Fruit fly (Drosophila melanogaster) whole organism, embryonic: ENCODE results near the gene Mpcp2.
A peak's percentile ranks its signal among the peaks of the same experiment; 100 is the strongest.

ENCODE experiments used
- C15 ChIP-seq: fragments of 200-800 bp; sonication (Bioruptor generic); IDR thresholded peaks from 3 replicates; pipeline ENCODE4 v1.3.6; 2022; ENCODE audit warnings: missing biosample characterization, missing genetic modification characterization
- CG10274 ChIP-seq: fragments of 200-800 bp; sonication (Bioruptor generic); optimal IDR thresholded peaks from 3 replicates; lab custom pipeline; 2017; ENCODE audit warnings: missing biosample characterization, mild to moderate bottlenecking, missing genetic modification characterization
- CG10321 ChIP-seq: fragments of 200-800 bp; sonication (Bioruptor generic); IDR thresholded peaks from 2 replicates; pipeline ENCODE4 v1.3.6; 2022; ENCODE audit warnings: missing biosample characterization, missing genetic modification characterization
- CG10654 ChIP-seq: fragments of 200-800 bp; sonication (Bioruptor generic); optimal IDR thresholded peaks from 2 replicates; lab custom pipeline; 2016; ENCODE audit warnings: missing biosample characterization, missing genetic modification characterization
- CG11560 ChIP-seq: fragments of 200-800 bp; sonication (Bioruptor generic); IDR thresholded peaks from 3 replicates; pipeline ENCODE4 v1.3.6; 2022; ENCODE audit warnings: missing biosample characterization, missing genetic modification characterization
- CG12155 ChIP-seq: fragments of 200-800 bp; sonication (Bioruptor generic); optimal IDR thresholded peaks from 3 replicates; lab custom pipeline; 2016; ENCODE audit warnings: missing biosample characterization, missing genetic modification characterization
- CG14050 ChIP-seq: fragments of 200-800 bp; sonication (Bioruptor generic); IDR thresholded peaks from 3 replicates; pipeline ENCODE4 v1.3.6; 2022; ENCODE audit warnings: missing biosample characterization, missing genetic modification characterization
- CG16813 ChIP-seq: fragments of 200-800 bp; sonication (Bioruptor generic); IDR thresholded peaks from 3 replicates; pipeline ENCODE4 v1.3.6; 2022; ENCODE audit warnings: missing biosample characterization, missing genetic modification characterization; ENCODE audit not compliant: partially characterized antibody
- CG17612 ChIP-seq: fragments of 200-800 bp; sonication (Bioruptor generic); IDR thresholded peaks from 2 replicates; pipeline ENCODE4 v1.3.6; 2022; ENCODE audit warnings: missing biosample characterization, missing genetic modification characterization
- CG17829 ChIP-seq: fragments of 200-800 bp; optimal IDR thresholded peaks from 2 replicates; lab custom pipeline; 2019; ENCODE audit warnings: missing biosample characterization, mild to moderate bottlenecking, missing genetic modification characterization, moderate library complexity
- CG18619 ChIP-seq: fragments of 200-800 bp; sonication (Bioruptor generic); optimal IDR thresholded peaks from 3 replicates; lab custom pipeline; 2017; ENCODE audit warnings: missing biosample characterization, mild to moderate bottlenecking, missing genetic modification characterization
- CG2678 ChIP-seq: fragments of 200-800 bp; sonication (Bioruptor generic); optimal IDR thresholded peaks from 3 replicates; lab custom pipeline; 2019; ENCODE audit warnings: missing biosample characterization, mild to moderate bottlenecking, missing genetic modification characterization, moderate library complexity
- CG30403 ChIP-seq: fragments of 200-800 bp; sonication (Bioruptor generic); optimal IDR thresholded peaks from 3 replicates; lab custom pipeline; 2016; ENCODE audit warnings: missing biosample characterization, missing genetic modification characterization
- CG4282 ChIP-seq: fragments of 200-800 bp; sonication (Bioruptor generic); optimal IDR thresholded peaks from 2 replicates; lab custom pipeline; 2016; ENCODE audit warnings: missing biosample characterization, missing genetic modification characterization
- CG4617 ChIP-seq: fragments of 200-800 bp; sonication (Bioruptor generic); optimal IDR thresholded peaks from 3 replicates; lab custom pipeline; 2016; ENCODE audit warnings: missing biosample characterization, missing genetic modification characterization, borderline replicate concordance
- CG8281 ChIP-seq: fragments of 200-800 bp; sonication (Bioruptor generic); optimal IDR thresholded peaks from 2 replicates; lab custom pipeline; 2018; ENCODE audit warnings: missing biosample characterization, mild to moderate bottlenecking, missing genetic modification characterization, moderate library complexity
- CG9609 ChIP-seq: fragments of 200-800 bp; sonication (Bioruptor generic); optimal IDR thresholded peaks from 3 replicates; lab custom pipeline; 2016; ENCODE audit warnings: missing biosample characterization, missing genetic modification characterization
- CrebB ChIP-seq: fragments of 200-800 bp; sonication (Bioruptor generic); optimal IDR thresholded peaks from 3 replicates; lab custom pipeline; 2018; ENCODE audit warnings: missing biosample characterization, mild to moderate bottlenecking, missing genetic modification characterization
- Dip2 ChIP-seq: fragments of 200-800 bp; sonication (Bioruptor generic); IDR thresholded peaks from 2 replicates; pipeline ENCODE4 v1.3.6; 2022; ENCODE audit warnings: missing biosample characterization, missing genetic modification characterization
- Dip3 ChIP-seq: fragments of 200-800 bp; sonication (Bioruptor generic); optimal IDR thresholded peaks from 3 replicates; lab custom pipeline; 2016; ENCODE audit warnings: missing biosample characterization, missing genetic modification characterization
- ERR ChIP-seq: fragments of 200-800 bp; sonication (Bioruptor generic); optimal IDR thresholded peaks from 2 replicates; lab custom pipeline; 2016; ENCODE audit warnings: missing biosample characterization, missing genetic modification characterization
- H15 ChIP-seq: fragments of 200-800 bp; sonication (Bioruptor generic); IDR thresholded peaks from 3 replicates; pipeline ENCODE4 v1.3.6; 2022; ENCODE audit warnings: missing biosample characterization, missing genetic modification characterization
- H2.0 ChIP-seq: fragments of 200-800 bp; sonication (Bioruptor generic); IDR thresholded peaks from 2 replicates; pipeline ENCODE4 v1.3.6; 2022; ENCODE audit warnings: missing biosample characterization, missing genetic modification characterization
- HLHmδ ChIP-seq: fragments of 200-800 bp; sonication (Bioruptor generic); optimal IDR thresholded peaks from 2 replicates; lab custom pipeline; 2018; ENCODE audit warnings: missing biosample characterization, mild to moderate bottlenecking, missing genetic modification characterization, moderate library complexity
- Hsf ChIP-seq: fragments of 200-800 bp; sonication (Bioruptor generic); optimal IDR thresholded peaks from 3 replicates; lab custom pipeline; 2016; ENCODE audit warnings: missing biosample characterization, missing genetic modification characterization
- MTF-1 ChIP-seq: fragments of 200-800 bp; sonication (Bioruptor generic); optimal IDR thresholded peaks from 2 replicates; lab custom pipeline; 2018; ENCODE audit warnings: missing biosample characterization, mild to moderate bottlenecking, missing genetic modification characterization, borderline replicate concordance
- NC2α ChIP-seq: fragments of 200-800 bp; sonication (Bioruptor generic); optimal IDR thresholded peaks from 2 replicates; lab custom pipeline; 2016; ENCODE audit warnings: missing biosample characterization, missing genetic modification characterization
- NK7.1 ChIP-seq: fragments of 200-800 bp; sonication (Bioruptor generic); optimal IDR thresholded peaks from 3 replicates; lab custom pipeline; 2016; ENCODE audit warnings: missing biosample characterization, missing genetic modification characterization
- Sox100B ChIP-seq: fragments of 200-800 bp; sonication (Bioruptor generic); optimal IDR thresholded peaks from 3 replicates; lab custom pipeline; 2018; ENCODE audit warnings: missing biosample characterization, mild to moderate bottlenecking, missing genetic modification characterization
- Sry-β ChIP-seq: fragments of 200-800 bp; sonication (Bioruptor generic); optimal IDR thresholded peaks from 2 replicates; lab custom pipeline; 2018; ENCODE audit warnings: missing biosample characterization, mild to moderate bottlenecking, missing genetic modification characterization, moderate library complexity
- bab2 ChIP-seq: fragments of 200-800 bp; sonication (Bioruptor generic); optimal IDR thresholded peaks from 2 replicates; lab custom pipeline; 2016; ENCODE audit warnings: missing biosample characterization, missing genetic modification characterization
- bowl ChIP-seq: fragments of 200-800 bp; sonication (Bioruptor generic); IDR thresholded peaks from 2 replicates; pipeline ENCODE4 v1.3.6; 2022; ENCODE audit warnings: missing biosample characterization, missing genetic modification characterization
- cg ChIP-seq: fragments of 200-800 bp; sonication (Bioruptor generic); optimal IDR thresholded peaks from 3 replicates; lab custom pipeline; 2019; ENCODE audit warnings: missing biosample characterization, mild to moderate bottlenecking, missing genetic modification characterization, moderate library complexity
- ci ChIP-seq: fragments of 200-800 bp; sonication (Bioruptor generic); IDR thresholded peaks from 3 replicates; pipeline ENCODE4 v1.3.6; 2022; ENCODE audit warnings: missing biosample characterization, missing genetic modification characterization
- dmrt11E ChIP-seq: fragments of 200-800 bp; sonication (Bioruptor generic); optimal IDR thresholded peaks from 3 replicates; lab custom pipeline; 2018; ENCODE audit warnings: missing biosample characterization, mild to moderate bottlenecking, missing genetic modification characterization, moderate library complexity
- gem ChIP-seq: fragments of 200-800 bp; sonication (Bioruptor generic); optimal IDR thresholded peaks from 2 replicates; lab custom pipeline; 2019; ENCODE audit warnings: missing biosample characterization, mild to moderate bottlenecking, missing genetic modification characterization, moderate library complexity
- hb ChIP-seq: fragments of 200-800 bp; sonication (Bioruptor generic); IDR thresholded peaks from 3 replicates; pipeline ENCODE4 v1.3.6; 2022; ENCODE audit warnings: missing biosample characterization, missing genetic modification characterization; ENCODE audit not compliant: partially characterized antibody
- jigr1 ChIP-seq: fragments of 200-800 bp; sonication (Bioruptor generic); IDR thresholded peaks from 3 replicates; pipeline ENCODE4 v1.3.6; 2022; ENCODE audit warnings: missing biosample characterization, missing genetic modification characterization
- jing ChIP-seq: fragments of 200-800 bp; sonication (Bioruptor generic); optimal IDR thresholded peaks from 2 replicates; lab custom pipeline; 2018; ENCODE audit warnings: missing biosample characterization, mild to moderate bottlenecking, missing genetic modification characterization
- peb ChIP-seq: fragments of 200-800 bp; sonication (Bioruptor generic); IDR thresholded peaks from 2 replicates; pipeline ENCODE4 v1.3.6; 2022; ENCODE audit warnings: missing biosample characterization, missing genetic modification characterization
- pfk ChIP-seq: fragments of 200-800 bp; sonication (Bioruptor generic); optimal IDR thresholded peaks from 2 replicates; lab custom pipeline; 2018; ENCODE audit warnings: missing biosample characterization, mild to moderate bottlenecking, missing genetic modification characterization, moderate library complexity
- prd ChIP-seq, 3 experiments: fragments of >200 bp in 2 of 3; fragments of 200-800 bp in 1 of 3; sonication (Bioruptor generic) in 1 of 3; optimal IDR thresholded peaks in 2 of 3; IDR thresholded peaks in 1 of 3; 2 replicates in 2 of 3; 3 replicates in 1 of 3; pipeline versions ENCODE4 v1.3.6 to Lab custom; 2017 to 2022; ENCODE audit warnings: missing biosample characterization in 1 of 3, missing genetic modification characterization in 1 of 3
- run ChIP-seq: fragments of 200-800 bp; sonication (Bioruptor generic); optimal IDR thresholded peaks from 3 replicates; lab custom pipeline; 2018; ENCODE audit warnings: missing biosample characterization, mild to moderate bottlenecking, missing genetic modification characterization
- sd ChIP-seq: fragments of 200-800 bp; sonication (Bioruptor generic); optimal IDR thresholded peaks from 3 replicates; lab custom pipeline; 2018; ENCODE audit warnings: missing biosample characterization, mild to moderate bottlenecking, missing genetic modification characterization, moderate library complexity
- shn ChIP-seq: fragments of 200-800 bp; sonication (Bioruptor generic); optimal IDR thresholded peaks from 3 replicates; lab custom pipeline; 2016; ENCODE audit warnings: missing biosample characterization, missing genetic modification characterization
- tgo ChIP-seq: fragments of 200-800 bp; sonication (Bioruptor generic); IDR thresholded peaks from 3 replicates; pipeline ENCODE4 v1.3.6; 2022; ENCODE audit warnings: missing biosample characterization, missing genetic modification characterization
- twi ChIP-seq: fragments of 200-800 bp; optimal IDR thresholded peaks from 2 replicates; lab custom pipeline; 2019; ENCODE audit warnings: missing biosample characterization, mild to moderate bottlenecking, missing genetic modification characterization, moderate library complexity
- z ChIP-seq: fragments of 200-800 bp; sonication (Bioruptor generic); IDR thresholded peaks from 3 replicates; pipeline ENCODE4 v1.3.6; 2022; ENCODE audit warnings: missing biosample characterization, missing genetic modification characterization

Mpcp2 gene

DNA sequence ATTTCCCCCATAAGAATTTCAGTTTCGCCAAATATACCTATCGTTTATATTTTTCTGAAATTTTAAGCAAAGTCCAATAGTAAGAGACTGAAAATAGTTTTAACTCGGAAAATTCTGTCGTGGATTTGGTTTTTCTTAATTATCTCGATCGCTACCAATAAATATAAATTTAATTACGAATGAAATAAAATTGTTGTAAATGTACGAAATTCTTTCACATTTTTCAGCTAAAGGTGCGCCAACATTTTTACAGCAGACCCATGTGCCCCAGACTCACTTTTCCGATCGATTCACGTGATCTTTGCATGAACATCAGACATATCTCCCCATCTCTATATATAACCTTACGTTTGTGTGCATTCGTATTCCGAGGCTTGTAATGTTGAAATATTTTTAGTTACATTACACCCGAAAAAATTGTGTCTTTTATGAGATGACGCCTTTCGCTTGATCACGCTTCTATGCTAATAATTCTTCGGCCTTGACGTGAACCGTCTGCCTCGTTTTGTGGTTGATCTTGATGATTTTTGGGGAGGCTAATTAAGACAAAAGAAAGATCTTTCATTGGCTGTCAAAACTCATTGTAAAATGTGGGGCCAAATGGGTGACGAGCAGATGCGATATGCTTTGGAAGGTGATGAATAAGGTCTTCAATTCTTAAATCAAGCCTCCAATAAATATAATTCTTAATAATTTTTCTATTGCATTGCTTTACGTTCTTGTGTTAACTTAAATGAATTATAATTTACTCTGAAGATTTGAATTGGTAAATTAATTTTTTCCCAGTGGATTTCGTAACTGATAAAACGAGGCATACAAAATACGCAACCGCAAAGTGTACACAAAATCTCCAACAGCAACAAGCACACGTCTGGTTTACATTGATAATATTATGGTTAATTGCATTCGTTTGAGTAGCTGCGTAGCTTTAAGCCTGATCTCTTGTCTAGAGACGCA is 7.8 kb downstream of the Mpcp2 start (continued):
- TF ChIP-seq CG4282 (no peak), prd (optimal IDR thresholded peaks at IDR 0.05; lab: Kevin White, UChicago) (no peak), prd (GFP tag; IDR thresholded peaks at IDR 0.05; lab: Robert Waterston, UW) (peak; percentile 38; the same call in 1 of the 3 replicates), ci (GFP tag; lab: Robert Waterston, UW) (0 out of 3 replicates have a peak, but pooled peaks have one; percentile 41), ERR (no peak), jing (peak; percentile 8), Hsf (GFP tag; lab: Kevin White, UChicago) (peak; percentile 30), pfk (GFP tag; lab: Kevin White, UChicago) (no peak), gem (tag; lab: Kevin White, UChicago) (peak; percentile 70), Dip2 (no peak), bowl (no peak), peb (GFP tag; lab: Robert Waterston, UW) (0 out of 2 replicates have a peak, but pooled peaks have one; percentile 16), tgo (GFP tag; lab: Robert Waterston, UW) (peak; percentile 35; the same call in 2 of the 3 replicates), Dip3 (GFP tag; lab: Kevin White, UChicago) (no peak), z (GFP tag; lab: Robert Waterston, UW) (no peak), CG17829 (peak; percentile 63), HLHmδ (GFP tag; lab: Kevin White, UChicago) (no peak), CG10274 (GFP tag; lab: Kevin White, UChicago) (peak; percentile 16), sd (tag; lab: Kevin White, UChicago) (peak; percentile 55), run (tag; lab: Kevin White, UChicago) (peak; percentile 61), CG18619 (GFP tag; lab: Kevin White, UChicago) (peak; percentile 58), CG30403 (GFP tag; lab: Kevin White, UChicago) (peak; percentile 63), CG2678 (tag; lab: Kevin White, UChicago) (peak; percentile 72), NK7.1 (no peak), CG14050 (GFP tag; lab: Robert Waterston, UW) (no peak), NC2α (GFP tag; lab: Kevin White, UChicago) (no peak), CrebB (tag; lab: Kevin White, UChicago) (no peak), CG16813 (no peak), Sox100B (GFP tag; lab: Kevin White, UChicago) (peak; percentile 79), C15 (GFP tag; lab: Robert Waterston, UW) (no peak), CG10321 (GFP tag; lab: Robert Waterston, UW) (no peak), dmrt11E (tag; lab: Kevin White, UChicago) (peak; percentile 35), Sry-β (GFP tag; lab: Kevin White, UChicago) (no peak), CG12155 (GFP tag; lab: Kevin White, UChicago) (no peak), H2.0 (no peak), jigr1 (GFP tag; lab: Robert Waterston, UW) (no peak), bab2 (GFP tag; lab: Kevin White, UChicago) (no peak), MTF-1 (GFP tag; lab: Kevin White, UChicago) (peak; percentile 56), twi (peak; percentile 12), CG8281 (tag; lab: Kevin White, UChicago) (peak; percentile 53), CG11560 (no peak), CG17612 (GFP tag; lab: Robert Waterston, UW) (no peak), CG4617 (no peak), cg (GFP tag; lab: Kevin White, UChicago) (no peak), H15 (GFP tag; lab: Robert Waterston, UW) (no peak), CG9609 (GFP tag; lab: Kevin White, UChicago) (peak; percentile 4), shn (GFP tag; lab: Kevin White, UChicago) (peak; percentile 16), CG10654 (GFP tag; lab: Kevin White, UChicago) (peak; percentile 37), hb (GFP tag; lab: Robert Waterston, UW) (no peak)
